Worm (Caenorhabditis elegans) whole organism, L4 larva: ENCODE measurements around the gene Y46H3C.5.

Source experiments
- F37D6.2 ChIP-seq: sonication (generic microtip); optimal IDR thresholded peaks from 2 replicates; lab custom pipeline; 2016; ENCODE audit warnings: mild to moderate bottlenecking, missing genetic modification characterization, missing compliant biosample characterization
- F49E8.2 ChIP-seq: sonication (generic microtip); optimal IDR thresholded peaks from 2 replicates; lab custom pipeline; 2016; ENCODE audit warnings: missing compliant biosample characterization, mild to moderate bottlenecking, missing genetic modification characterization, borderline replicate concordance
- Y105C5A.15 ChIP-seq: fragments of 200-800 bp; sonication (Bioruptor generic); IDR thresholded peaks from 2 replicates; pipeline ENCODE4 v1.3.6; 2022; ENCODE audit warnings: missing genetic modification characterization, missing compliant biosample characterization
- aly-2 ChIP-seq: sonication (generic microtip); optimal IDR thresholded peaks from 2 replicates; lab custom pipeline; 2018; ENCODE audit warnings: missing biosample characterization, missing genetic modification characterization
- daf-12 ChIP-seq: fragments of 150-350 bp; optimal IDR thresholded peaks from 2 replicates; lab custom pipeline; 2014; ENCODE audit warnings: missing biosample characterization, missing genetic modification reagents, missing genetic modification characterization
- egl-27 ChIP-seq: sonication (generic microtip); optimal IDR thresholded peaks from 3 replicates; lab custom pipeline; 2017; ENCODE audit warnings: missing biosample characterization, missing genetic modification reagents, missing genetic modification characterization
- lin-13 ChIP-seq: fragments of 150-350 bp; optimal IDR thresholded peaks from 2 replicates; lab custom pipeline; 2014; ENCODE audit warnings: missing biosample characterization, missing genetic modification reagents, missing genetic modification characterization
- lir-3 ChIP-seq: sonication (generic microtip); optimal IDR thresholded peaks from 2 replicates; lab custom pipeline; 2016; ENCODE audit warnings: mild to moderate bottlenecking, missing genetic modification characterization, missing compliant biosample characterization
- mxl-2 ChIP-seq: fragments of 200-800 bp; sonication (Bioruptor generic); conservative IDR thresholded peaks from 2 replicates; pipeline ENCODE4 v1.3.6; 2022; ENCODE audit warnings: missing genetic modification reagents, missing genetic modification characterization, missing compliant biosample characterization
- nhr-11 ChIP-seq: fragments of 150-350 bp; optimal IDR thresholded peaks from 2 replicates; lab custom pipeline; 2014; ENCODE audit warnings: missing biosample characterization, missing genetic modification characterization
- nhr-76 ChIP-seq: fragments of 150-350 bp; optimal IDR thresholded peaks from 2 replicates; lab custom pipeline; 2014; ENCODE audit warnings: missing biosample characterization, missing genetic modification characterization
- spr-1 ChIP-seq: sonication (generic microtip); optimal IDR thresholded peaks from 2 replicates; lab custom pipeline; 2016; ENCODE audit warnings: mild to moderate bottlenecking, missing genetic modification characterization, missing compliant biosample characterization
- unc-39 ChIP-seq: sonication (generic microtip); optimal IDR thresholded peaks from 2 replicates; lab custom pipeline; 2017; ENCODE audit warnings: missing biosample characterization, missing genetic modification characterization
- ztf-11 ChIP-seq: fragments of 150-350 bp; optimal IDR thresholded peaks from 2 replicates; lab custom pipeline; 2014; ENCODE audit warnings: missing biosample characterization, missing genetic modification characterization

DNA sequence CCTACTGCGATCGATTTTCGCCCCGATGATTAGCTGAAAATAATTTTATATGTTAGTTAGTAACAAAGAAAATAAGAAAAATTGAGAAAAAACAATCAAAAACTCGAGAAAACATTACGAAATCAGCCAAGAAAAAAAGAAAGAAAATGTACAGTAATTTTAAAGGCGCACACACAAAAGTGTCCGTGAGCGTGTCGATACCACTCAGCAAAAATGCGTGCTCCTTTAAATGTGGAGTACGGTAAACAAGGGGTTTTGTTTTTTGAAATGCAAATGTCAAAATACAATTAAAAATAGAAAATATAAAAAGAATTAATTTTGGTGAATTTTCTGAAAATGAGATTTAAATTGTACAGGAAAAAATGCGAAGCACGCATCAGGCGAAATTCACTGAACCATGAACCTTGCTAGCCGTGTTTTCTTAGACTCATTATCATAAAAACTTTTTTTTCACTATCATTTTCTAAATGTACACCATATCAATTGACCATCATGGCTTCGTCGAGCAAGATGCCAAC, 9.3 kb upstream of the Y46H3C.5 start, which contains the start of gene srw-90:
- TF ChIP-seq spr-1 (tag; lab: Kevin White, UChicago), result no peak
- TF ChIP-seq lir-3 (tag; lab: Kevin White, UChicago), result no peak
- no peak for TF ChIP-seq F37D6.2 (tag; lab: Kevin White, UChicago)
- TF ChIP-seq nhr-76 (tag; lab: Kevin White, UChicago), result no peak
- TF ChIP-seq Y105C5A.15 (GFP tag; lab: Robert Waterston, UW), result no peak
- no peak for TF ChIP-seq unc-39 (tag; lab: Kevin White, UChicago)
- TF ChIP-seq aly-2, result no peak
- no peak for TF ChIP-seq F49E8.2 (tag; lab: Kevin White, UChicago)
- TF ChIP-seq nhr-11 (tag; lab: Kevin White, UChicago), result no peak
- TF ChIP-seq ztf-11 (tag; lab: Kevin White, UChicago), result no peak
- TF ChIP-seq lin-13 (GFP tag; lab: Kevin White, UChicago), result no peak
- TF ChIP-seq egl-27 (tag; lab: Kevin White, UChicago), result no peak
- TF ChIP-seq daf-12 (tag; lab: Kevin White, UChicago), result no peak
- no peak for TF ChIP-seq mxl-2 (GFP tag; lab: Robert Waterston, UW)
